Worm (Caenorhabditis elegans): Measurements from ENCODE around the gene acr-2.

- TF ChIP-seq ama-1 (optimal IDR thresholded peaks at IDR 0.05) (no peak), lin-39 (tag; optimal IDR thresholded peaks at IDR 0.05) (no peak), pha-4 (tag; optimal IDR thresholded peaks at IDR 0.05) (peak; percentile 4)
Observed at ce11 chrX:6674333-6674919, 27.9 kb upstream of the acr-2 start, which contains the start of gene F38B6.4.
